Worm (Caenorhabditis elegans) whole organism, mixed stage, embryonic: ENCODE data around the gene mrpl-1.
A peak's percentile ranks its signal among the peaks of the same experiment; 100 is the strongest.

Source experiments
- M03D4.4 ChIP-seq: sonication (generic microtip); optimal IDR thresholded peaks from 2 replicates; lab custom pipeline; 2017; ENCODE audit warnings: mild to moderate bottlenecking, missing genetic modification characterization, missing compliant biosample characterization
- bed-3 ChIP-seq: fragments of 200-800 bp; sonication (Bioruptor generic); optimal IDR thresholded peaks from 3 replicates; lab custom pipeline; 2018; ENCODE audit warnings: mild to moderate bottlenecking, missing genetic modification characterization, moderate library complexity, missing compliant biosample characterization
- ceh-39 ChIP-seq: fragments of 150-350 bp; optimal IDR thresholded peaks from 2 replicates; lab custom pipeline; 2014; ENCODE audit warnings: missing biosample characterization, missing genetic modification characterization
- ceh-43 ChIP-seq: fragments of 200-800 bp; sonication (Bioruptor generic); optimal IDR thresholded peaks from 2 replicates; lab custom pipeline; 2018; ENCODE audit warnings: mild to moderate bottlenecking, missing genetic modification characterization, moderate library complexity, missing compliant biosample characterization
- ceh-83 ChIP-seq: fragments of 200-800 bp; sonication (Bioruptor generic); optimal IDR thresholded peaks from 2 replicates; lab custom pipeline; 2018; ENCODE audit warnings: mild to moderate bottlenecking, missing genetic modification characterization, missing compliant biosample characterization
- ces-1 ChIP-seq: fragments of 150-350 bp; optimal IDR thresholded peaks from 2 replicates; lab custom pipeline; 2014; ENCODE audit warnings: missing biosample characterization, missing genetic modification reagents, missing genetic modification characterization
- drap-1 ChIP-seq: fragments of 200-800 bp; sonication (Bioruptor generic); optimal IDR thresholded peaks from 3 replicates; lab custom pipeline; 2018; ENCODE audit warnings: mild to moderate bottlenecking, missing genetic modification characterization, missing compliant biosample characterization
- elt-1 ChIP-seq: sonication (generic microtip); optimal IDR thresholded peaks from 2 replicates; lab custom pipeline; 2017; ENCODE audit warnings: missing genetic modification characterization, mild to moderate bottlenecking, missing compliant biosample characterization, antibody characterized with exemption, moderate library complexity, borderline replicate concordance; ENCODE audit not compliant: insufficient read depth
- elt-3 ChIP-seq: fragments of 150-350 bp; optimal IDR thresholded peaks from 2 replicates; lab custom pipeline; 2014; ENCODE audit warnings: missing biosample characterization, missing genetic modification characterization
- flh-1 ChIP-seq: fragments of 200-800 bp; sonication (Bioruptor generic); optimal IDR thresholded peaks from 2 replicates; lab custom pipeline; 2018; ENCODE audit warnings: mild to moderate bottlenecking, missing genetic modification characterization, moderate library complexity, missing compliant biosample characterization
- ham-2 ChIP-seq: fragments of 200-800 bp; sonication (Bioruptor generic); optimal IDR thresholded peaks from 2 replicates; lab custom pipeline; 2018; ENCODE audit warnings: mild to moderate bottlenecking, missing genetic modification characterization, missing compliant biosample characterization
- hlh-1 ChIP-seq: fragments of 150-350 bp; optimal IDR thresholded peaks from 2 replicates; lab custom pipeline; 2014; ENCODE audit warnings: missing biosample characterization, missing genetic modification reagents, missing genetic modification characterization
- lin-13 ChIP-seq: fragments of 150-350 bp; optimal IDR thresholded peaks from 2 replicates; lab custom pipeline; 2014; ENCODE audit warnings: missing biosample characterization, missing genetic modification characterization
- lin-32 ChIP-seq: fragments of 200-800 bp; sonication (Bioruptor generic); optimal IDR thresholded peaks from 2 replicates; lab custom pipeline; 2018; ENCODE audit warnings: mild to moderate bottlenecking, missing genetic modification characterization, missing compliant biosample characterization
- lsy-2 ChIP-seq: fragments of 150-350 bp; optimal IDR thresholded peaks from 2 replicates; lab custom pipeline; 2014; ENCODE audit warnings: missing biosample characterization, missing genetic modification characterization
- mab-5 ChIP-seq: fragments of 150-350 bp; optimal IDR thresholded peaks from 2 replicates; lab custom pipeline; 2014; ENCODE audit warnings: missing biosample characterization, missing genetic modification characterization
- mep-1 ChIP-seq: fragments of 150-350 bp; optimal IDR thresholded peaks from 2 replicates; lab custom pipeline; 2017; ENCODE audit warnings: missing biosample characterization, missing genetic modification reagents, missing genetic modification characterization, inconsistent platforms
- mls-2 ChIP-seq: sonication (generic microtip); optimal IDR thresholded peaks from 2 replicates; lab custom pipeline; 2016; ENCODE audit warnings: mild to moderate bottlenecking, missing genetic modification characterization, moderate library complexity, missing compliant biosample characterization
- nhr-12 ChIP-seq: fragments of 150-350 bp; optimal IDR thresholded peaks from 2 replicates; lab custom pipeline; 2014; ENCODE audit warnings: missing biosample characterization, missing genetic modification characterization
- nhr-76 ChIP-seq: sonication (generic microtip); optimal IDR thresholded peaks from 2 replicates; lab custom pipeline; 2017; ENCODE audit warnings: missing biosample characterization, missing genetic modification characterization
- snpc-4 ChIP-seq: fragments of 150-350 bp; optimal IDR thresholded peaks from 2 replicates; lab custom pipeline; 2014; ENCODE audit warnings: missing biosample characterization, missing genetic modification characterization
- sptf-1 ChIP-seq: sonication (generic microtip); optimal IDR thresholded peaks from 2 replicates; lab custom pipeline; 2017; ENCODE audit warnings: mild to moderate bottlenecking, missing genetic modification characterization, moderate library complexity, missing compliant biosample characterization
- tbx-8 ChIP-seq: fragments of 200-800 bp; sonication (Bioruptor generic); optimal IDR thresholded peaks from 2 replicates; lab custom pipeline; 2018; ENCODE audit warnings: mild to moderate bottlenecking, missing genetic modification characterization, moderate library complexity, missing compliant biosample characterization
- unc-120 ChIP-seq: sonication (generic microtip); optimal IDR thresholded peaks from 2 replicates; lab custom pipeline; 2017; ENCODE audit warnings: missing genetic modification characterization, missing compliant biosample characterization; ENCODE audit not compliant: poor library complexity, severe bottlenecking
- unc-39 ChIP-seq: fragments of 150-350 bp; optimal IDR thresholded peaks from 2 replicates; lab custom pipeline; 2014; ENCODE audit warnings: missing biosample characterization, missing genetic modification characterization
- unc-62 ChIP-seq: fragments of 150-350 bp; optimal IDR thresholded peaks from 2 replicates; lab custom pipeline; 2014; ENCODE audit warnings: missing biosample characterization, missing genetic modification reagents, missing genetic modification characterization
- zip-8 ChIP-seq: fragments of 150-350 bp; optimal IDR thresholded peaks from 2 replicates; lab custom pipeline; 2014; ENCODE audit warnings: missing biosample characterization, missing genetic modification characterization
- ztf-11 ChIP-seq: fragments of 150-350 bp; optimal IDR thresholded peaks from 2 replicates; lab custom pipeline; 2014; ENCODE audit warnings: missing biosample characterization, missing genetic modification characterization

mrpl-1 gene

ce11 chrIV:7674874-7675273 is 34.6 kb downstream of the mrpl-1 start, which contains the start of gene itr-1:
Gene itr-1, plus strand, starts transcription at chrIV:7675174.
- no peak for TF ChIP-seq unc-39 (tag; lab: Kevin White, UChicago)
- no peak for TF ChIP-seq bed-3 (GFP tag; lab: Kevin White, UChicago)
- TF ChIP-seq mls-2 (tag; lab: Kevin White, UChicago): no peak
- no peak for TF ChIP-seq ceh-39 (tag; lab: Kevin White, UChicago)
- no peak for TF ChIP-seq unc-120 (tag; lab: Kevin White, UChicago)
- TF ChIP-seq lsy-2: no peak
- no peak for TF ChIP-seq snpc-4 (tag; lab: Kevin White, UChicago)
- TF ChIP-seq elt-3 (tag; lab: Kevin White, UChicago): no peak
- no peak for TF ChIP-seq tbx-8 (GFP tag; lab: Kevin White, UChicago)
- TF ChIP-seq mab-5 (tag; lab: Kevin White, UChicago): no peak
- TF ChIP-seq ham-2 (GFP tag; lab: Kevin White, UChicago): no peak
- no peak for TF ChIP-seq ces-1 (GFP tag; lab: Kevin White, UChicago)
- TF ChIP-seq zip-8: no peak
- TF ChIP-seq hlh-1 (tag; lab: Kevin White, UChicago): no peak
- TF ChIP-seq sptf-1 (tag; lab: Kevin White, UChicago): no peak
- TF ChIP-seq drap-1 (GFP tag; lab: Kevin White, UChicago): no peak

- no peak for TF ChIP-seq mep-1
- no peak for TF ChIP-seq ceh-83 (GFP tag; lab: Kevin White, UChicago)
- no peak for TF ChIP-seq lin-13 (tag; lab: Kevin White, UChicago)
- TF ChIP-seq lin-32 (GFP tag; lab: Kevin White, UChicago): no peak
- TF ChIP-seq elt-1 (tag; lab: Kevin White, UChicago): no peak
- TF ChIP-seq hlh-1 (tag; lab: Kevin White, UChicago): no peak
- no peak for TF ChIP-seq sptf-1 (tag; lab: Kevin White, UChicago)
- no peak for TF ChIP-seq zip-8
- TF ChIP-seq bed-3 (GFP tag; lab: Kevin White, UChicago): no peak
- no peak for TF ChIP-seq ztf-11
- TF ChIP-seq unc-120 (tag; lab: Kevin White, UChicago): no peak
- TF ChIP-seq M03D4.4: no peak
- TF ChIP-seq ceh-43 (GFP tag; lab: Kevin White, UChicago): no peak
- TF ChIP-seq, all 35 proteins: peak for 0
Observed at ce11 chrIV:7672872-7673271, 36.6 kb downstream of the mrpl-1 start, which contains the start of gene C08G9.2. Gene C08G9.2, minus strand, starts transcription at chrIV:7672972.

DNA sequence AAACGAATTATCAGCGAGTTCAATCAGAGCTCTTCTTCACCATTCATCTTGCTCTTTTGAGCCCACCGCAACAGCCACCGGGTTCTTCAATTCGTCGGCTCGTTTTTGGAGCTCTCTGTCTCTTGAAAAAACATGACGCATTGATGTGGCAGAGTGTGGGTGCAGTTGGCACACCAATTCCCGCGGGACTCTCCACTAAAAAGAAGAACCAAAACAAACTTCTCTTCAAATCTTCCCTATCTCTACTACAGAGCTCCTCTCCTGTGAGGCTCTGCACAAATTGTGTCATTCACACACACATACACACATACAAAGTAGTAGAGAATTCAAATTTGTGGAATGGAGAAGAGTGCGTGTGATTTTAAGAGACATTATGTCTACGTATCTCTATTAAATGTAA is 46.5 kb downstream of the mrpl-1 start:
- no peak for TF ChIP-seq flh-1 (GFP tag; lab: Kevin White, UChicago)
- TF ChIP-seq M03D4.4: no peak
- TF ChIP-seq bed-3 (GFP tag; lab: Kevin White, UChicago): no peak
- no peak for TF ChIP-seq nhr-76 (tag; lab: Kevin White, UChicago)
- TF ChIP-seq mab-5 (tag; lab: Kevin White, UChicago): no peak
- TF ChIP-seq elt-1 (tag; lab: Kevin White, UChicago): no peak
- no peak for TF ChIP-seq elt-3 (tag; lab: Kevin White, UChicago)
- no peak for TF ChIP-seq drap-1 (GFP tag; lab: Kevin White, UChicago)
- TF ChIP-seq nhr-12: no peak
- TF ChIP-seq sptf-1 (tag; lab: Kevin White, UChicago): no peak
- TF ChIP-seq ceh-83 (GFP tag; lab: Kevin White, UChicago): no peak
- no peak for TF ChIP-seq unc-39 (tag; lab: Kevin White, UChicago)

- TF ChIP-seq ztf-11: no peak
- peak; percentile 59 for TF ChIP-seq ces-1 (GFP tag; lab: Kevin White, UChicago)
- TF ChIP-seq ceh-43 (GFP tag; lab: Kevin White, UChicago): no peak
- TF ChIP-seq bed-3 (GFP tag; lab: Kevin White, UChicago): no peak
- no peak for TF ChIP-seq tbx-8 (GFP tag; lab: Kevin White, UChicago)
- no peak for TF ChIP-seq lsy-2
- no peak for TF ChIP-seq unc-120 (tag; lab: Kevin White, UChicago)
Observed at ce11 chrIV:7661569-7661968, 47.9 kb downstream of the mrpl-1 start.

- TF ChIP-seq bed-3 (GFP tag; lab: Kevin White, UChicago): no peak
- TF ChIP-seq unc-62 (GFP tag; lab: Kevin White, UChicago): peak; percentile 9
- TF ChIP-seq, all 35 proteins: peak for 1
Observed at ce11 chrIV:7659481-7659880, 50.0 kb downstream of the mrpl-1 start.
